Fruit fly (Drosophila melanogaster): ENCODE data around the gene CG3032.

The CG3032 gene

dm6 chrX:7000444-7001134, 13.1 kb downstream of the CG3032 start:
- no peak for TF ChIP-seq CG17801 (GFP tag; optimal IDR thresholded peaks at IDR 0.05; ENCODE audit: partially characterized antibody)

- peak; percentile 85 for TF ChIP-seq CG17801 (GFP tag; optimal IDR thresholded peaks at IDR 0.05; ENCODE audit: partially characterized antibody)
These were observed 15.2 kb downstream of the CG3032 start, which contains the start of gene Inx2 for dm6 chrX:6998492-6998852. Inx2 (plus strand) TSS chrX:6998672.

- peak; percentile 22 for TF ChIP-seq CG17801 (GFP tag; optimal IDR thresholded peaks at IDR 0.05; ENCODE audit: partially characterized antibody)
These were observed 15.8 kb downstream of the CG3032 start for dm6 chrX:6997653-6998491.

dm6 chrX:6996965-6997652, 16.6 kb downstream of the CG3032 start:
- no peak for TF ChIP-seq CG17801 (GFP tag; optimal IDR thresholded peaks at IDR 0.05; ENCODE audit: partially characterized antibody)

- TF ChIP-seq CG17801 (GFP tag; optimal IDR thresholded peaks at IDR 0.05; ENCODE audit: partially characterized antibody), result no peak
These were observed 17.6 kb downstream of the CG3032 start for dm6 chrX:6996130-6996529.

dm6 chrX:6995258-6995657, 18.4 kb downstream of the CG3032 start:
- TF ChIP-seq CG17801 (GFP tag; optimal IDR thresholded peaks at IDR 0.05; ENCODE audit: partially characterized antibody), result no peak

dm6 chrX:6994473-6995179, 19.1 kb downstream of the CG3032 start:
- no peak for TF ChIP-seq CG17801 (GFP tag; optimal IDR thresholded peaks at IDR 0.05; ENCODE audit: partially characterized antibody)

dm6 chrX:6993753-6994152, 19.9 kb downstream of the CG3032 start:
- peak; percentile 35 for TF ChIP-seq CG17801 (GFP tag; optimal IDR thresholded peaks at IDR 0.05; ENCODE audit: partially characterized antibody)

- TF ChIP-seq CG17801 (GFP tag; optimal IDR thresholded peaks at IDR 0.05; ENCODE audit: partially characterized antibody), result no peak
These were observed 20.3 kb downstream of the CG3032 start, which contains the start of gene Inx7 for dm6 chrX:6993350-6993749. Inx7 (minus strand) TSS chrX:6993612.

- no peak for TF ChIP-seq CG17801 (GFP tag; optimal IDR thresholded peaks at IDR 0.05; ENCODE audit: partially characterized antibody)
These were observed 22.4 kb downstream of the CG3032 start, which contains the start of gene ogre for dm6 chrX:6991286-6991685. ogre (minus strand) TSS chrX:6991318.

dm6 chrX:6990105-6990504, 23.6 kb downstream of the CG3032 start:
- no peak for TF ChIP-seq CG17801 (GFP tag; optimal IDR thresholded peaks at IDR 0.05; ENCODE audit: partially characterized antibody)

- TF ChIP-seq CG17801 (GFP tag; optimal IDR thresholded peaks at IDR 0.05; ENCODE audit: partially characterized antibody), result no peak
These were observed 24.9 kb downstream of the CG3032 start for dm6 chrX:6988632-6989338.

- no peak for TF ChIP-seq CG17801 (GFP tag; optimal IDR thresholded peaks at IDR 0.05; ENCODE audit: partially characterized antibody)
These were observed 25.6 kb downstream of the CG3032 start for dm6 chrX:6988082-6988481.

- TF ChIP-seq CG17801 (GFP tag; optimal IDR thresholded peaks at IDR 0.05; ENCODE audit: partially characterized antibody), result no peak
These were observed 26.6 kb downstream of the CG3032 start for dm6 chrX:6987091-6987490.

All from ovary, adult (tissue).